Worm (Caenorhabditis elegans) whole organism, L2 larva: ENCODE results near the gene F53B2.8.

Experiments used
- R02D3.7 ChIP-seq: fragments of 150-350 bp; optimal IDR thresholded peaks from 2 replicates; lab custom pipeline; 2014; ENCODE audit warnings: missing biosample characterization, missing genetic modification characterization
- blmp-1 ChIP-seq: sonication (generic microtip); optimal IDR thresholded peaks from 2 replicates; lab custom pipeline; 2017; ENCODE audit warnings: missing genetic modification characterization, mild to moderate bottlenecking, missing compliant biosample characterization, antibody characterized with exemption, moderate library complexity; ENCODE audit not compliant: insufficient read depth
- ceh-16 ChIP-seq: fragments of 150-350 bp; optimal IDR thresholded peaks from 2 replicates; lab custom pipeline; 2014; ENCODE audit warnings: missing biosample characterization, missing genetic modification characterization
- egl-27 ChIP-seq: sonication (generic microtip); optimal IDR thresholded peaks from 3 replicates; lab custom pipeline; 2017; ENCODE audit warnings: missing biosample characterization, missing genetic modification reagents, missing genetic modification characterization
- fos-1 ChIP-seq: fragments of 150-350 bp; optimal IDR thresholded peaks from 2 replicates; lab custom pipeline; 2014; ENCODE audit warnings: missing biosample characterization, missing genetic modification characterization
- lin-13 ChIP-seq: fragments of 150-350 bp; optimal IDR thresholded peaks from 2 replicates; lab custom pipeline; 2014; ENCODE audit warnings: missing biosample characterization, missing genetic modification reagents, missing genetic modification characterization
- nhr-23 ChIP-seq: fragments of 150-350 bp; optimal IDR thresholded peaks from 2 replicates; lab custom pipeline; 2014; ENCODE audit warnings: missing biosample characterization, missing genetic modification reagents, missing genetic modification characterization
- nhr-77 ChIP-seq: fragments of 150-350 bp; optimal IDR thresholded peaks from 2 replicates; lab custom pipeline; 2014; ENCODE audit warnings: missing biosample characterization, missing genetic modification characterization
- sma-3 ChIP-seq: sonication (generic microtip); optimal IDR thresholded peaks from 2 replicates; lab custom pipeline; 2016; ENCODE audit warnings: missing genetic modification reagents, missing genetic modification characterization, missing compliant biosample characterization
- ztf-11 ChIP-seq: sonication (generic microtip); optimal IDR thresholded peaks from 2 replicates; lab custom pipeline; 2017; ENCODE audit warnings: missing biosample characterization, missing genetic modification characterization

ce11 chrIV:12525409-12525808 is 1.8 kb downstream of the F53B2.8 start, which contains the start of gene eak-4:
- TF ChIP-seq lin-13 = no peak
- no peak for TF ChIP-seq egl-27 (tag; lab: Kevin White, UChicago)
- TF ChIP-seq ztf-11 (tag; lab: Kevin White, UChicago) = no peak
- TF ChIP-seq nhr-77 (tag; lab: Kevin White, UChicago) = no peak
- no peak for TF ChIP-seq sma-3
- no peak for TF ChIP-seq blmp-1 (tag; lab: Kevin White, UChicago)
- TF ChIP-seq R02D3.7 = no peak
- no peak for TF ChIP-seq ceh-16 (tag; lab: Kevin White, UChicago)
- TF ChIP-seq fos-1 (tag; lab: Kevin White, UChicago) = no peak
- TF ChIP-seq nhr-23 (tag; lab: Kevin White, UChicago) = no peak
